Fruit fly (Drosophila melanogaster): ENCODE results near the gene CG3961.
A peak's percentile ranks its signal among the peaks of the same experiment; 100 is the strongest.

The CG3961 gene

dm6 chr3L:18869035-18869826 lies 21.1 kb downstream of the CG3961 start, which contains the start of gene Grx1 (continued):
- TF ChIP-seq Nf-YB (GFP tag; optimal IDR thresholded peaks at IDR 0.05) = peak; percentile 37
- no peak for TF ChIP-seq CkIIα-i1 (GFP tag; IDR thresholded peaks at IDR 0.05)
- peak; percentile 15 for TF ChIP-seq Lhr (GFP tag; optimal IDR thresholded peaks at IDR 0.05)
- no peak for TF ChIP-seq CG12299 (tag; optimal IDR thresholded peaks at IDR 0.05)
- no peak for TF ChIP-seq hkb (optimal IDR thresholded peaks at IDR 0.05)
- TF ChIP-seq hkb (GFP tag; IDR thresholded peaks at IDR 0.05) = peak; percentile 53; the same call in 1 of the 2 replicates
- TF ChIP-seq hb (GFP tag; IDR thresholded peaks at IDR 0.05; ENCODE audit: partially characterized antibody) = no peak
- TF ChIP-seq CG6272 (GFP tag; IDR thresholded peaks at IDR 0.05) = no peak
- TF ChIP-seq CG2116 (GFP tag; optimal IDR thresholded peaks at IDR 0.05) = peak; percentile 66
- TF ChIP-seq cg (GFP tag; optimal IDR thresholded peaks at IDR 0.05) = no peak

DNA sequence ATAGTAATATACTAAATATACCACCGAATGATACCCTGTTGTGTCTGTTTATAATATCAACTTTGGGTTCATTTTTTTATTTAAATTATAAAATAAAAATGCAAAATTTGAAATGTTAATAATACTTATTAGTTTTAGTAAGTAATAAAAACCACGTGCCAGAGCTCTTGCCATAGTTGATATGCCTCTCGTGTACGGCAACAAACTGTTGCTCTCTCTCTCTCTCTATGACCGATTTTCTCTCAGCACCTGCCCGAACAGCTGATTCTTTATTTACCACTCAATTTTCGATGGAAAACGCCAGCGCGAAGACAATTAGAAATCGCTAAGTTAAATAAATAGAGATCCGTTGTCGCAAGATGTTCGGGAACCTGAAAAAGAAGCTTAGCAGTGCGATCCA lies 22.8 kb downstream of the CG3961 start, which contains the start of gene Dysb:
Gene Dysb (plus strand): TSS at position 251 of the 400 bp plus-strand sequence.
- peak; percentile 72 for TF ChIP-seq CG18476 (GFP tag; optimal IDR thresholded peaks at IDR 0.05)
- TF ChIP-seq oc (tag; optimal IDR thresholded peaks at IDR 0.05) = peak; percentile 88
- no peak for TF ChIP-seq repo (GFP tag; optimal IDR thresholded peaks at IDR 0.05)
- TF ChIP-seq slp2 (GFP tag; optimal IDR thresholded peaks at IDR 0.05) = peak; percentile 51
- TF ChIP-seq wdn (GFP tag; IDR thresholded peaks at IDR 0.05) = peak; percentile 79
- TF ChIP-seq CG9437 (GFP tag; optimal IDR thresholded peaks at IDR 0.05) = peak; percentile 69
- TF ChIP-seq aop (GFP tag; IDR thresholded peaks at IDR 0.05) = peak; percentile 74
- no peak for TF ChIP-seq Sin3A (optimal IDR thresholded peaks at IDR 0.05)
- peak; percentile 42 for TF ChIP-seq crc (GFP tag; optimal IDR thresholded peaks at IDR 0.05)
- TF ChIP-seq Ets97D (GFP tag; optimal IDR thresholded peaks at IDR 0.05) = peak; percentile 33
- TF ChIP-seq CG9797 (GFP tag; optimal IDR thresholded peaks at IDR 0.05) = peak; percentile 25
- peak; percentile 4 for TF ChIP-seq pb (GFP tag; optimal IDR thresholded peaks at IDR 0.05)
- TF ChIP-seq Dek (tag; optimal IDR thresholded peaks at IDR 0.05) = peak; percentile 92
- TF ChIP-seq bigmax (GFP tag; optimal IDR thresholded peaks at IDR 0.05) = no peak
- TF ChIP-seq amos (GFP tag; IDR thresholded peaks at IDR 0.05; ENCODE audit: partially characterized antibody) = no peak
- TF ChIP-seq CG2116 (GFP tag; optimal IDR thresholded peaks at IDR 0.05) = peak; percentile 61
- TF ChIP-seq CG4282 (GFP tag; optimal IDR thresholded peaks at IDR 0.05) = no peak
- peak; percentile 93 for TF ChIP-seq CG17829 (tag; optimal IDR thresholded peaks at IDR 0.05)
- peak; percentile 86 for TF ChIP-seq tin (GFP tag; optimal IDR thresholded peaks at IDR 0.05)
- TF ChIP-seq bcd (GFP tag; optimal IDR thresholded peaks at IDR 0.05) = peak; percentile 81
- TF ChIP-seq run (tag; optimal IDR thresholded peaks at IDR 0.05) = peak; percentile 76
- TF ChIP-seq wor (GFP tag; IDR thresholded peaks at IDR 0.05) = peak; percentile 43; the same call in 1 of the 2 replicates
- TF ChIP-seq slbo (GFP tag; IDR thresholded peaks at IDR 0.05) = peak; percentile 95
- TF ChIP-seq HLH3B (GFP tag; IDR thresholded peaks at IDR 0.05) = peak; percentile 90
- TF ChIP-seq sob (GFP tag; IDR thresholded peaks at IDR 0.05) = peak; percentile 91
- TF ChIP-seq PHDP (tag; optimal IDR thresholded peaks at IDR 0.05) = peak; percentile 91
- peak; percentile 36 for TF ChIP-seq CG9609 (GFP tag; optimal IDR thresholded peaks at IDR 0.05)
- TF ChIP-seq CG6854 (GFP tag; optimal IDR thresholded peaks at IDR 0.05) = peak; percentile 68
- TF ChIP-seq CG9876 (GFP tag; optimal IDR thresholded peaks at IDR 0.05) = no peak
- peak; percentile 66 for TF ChIP-seq YL-1 (GFP tag; optimal IDR thresholded peaks at IDR 0.05)
- peak; percentile 90 for TF ChIP-seq CG11504 (tag; optimal IDR thresholded peaks at IDR 0.05)
- TF ChIP-seq chinmo (GFP tag; IDR thresholded peaks at IDR 0.05; ENCODE audit: partially characterized antibody) = no peak
- TF ChIP-seq CG17328 (GFP tag; IDR thresholded peaks at IDR 0.05) = peak; percentile 94
- TF ChIP-seq pum (GFP tag; optimal IDR thresholded peaks at IDR 0.05) = peak; percentile 40
- peak; percentile 54 for TF ChIP-seq cato (GFP tag; optimal IDR thresholded peaks at IDR 0.05; ENCODE audit: borderline replicate concordance)
- no peak for TF ChIP-seq pzg (GFP tag; optimal IDR thresholded peaks at IDR 0.05)
- TF ChIP-seq fu2 (GFP tag; optimal IDR thresholded peaks at IDR 0.05) = peak; percentile 36
- no peak for TF ChIP-seq emc (GFP tag; optimal IDR thresholded peaks at IDR 0.05)
- TF ChIP-seq CG2712 (tag; optimal IDR thresholded peaks at IDR 0.05) = peak; percentile 94
- TF ChIP-seq MTF-1 (GFP tag; optimal IDR thresholded peaks at IDR 0.05; ENCODE audit: borderline replicate concordance) = peak; percentile 84

Measured in whole organism, embryonic.